Worm (Caenorhabditis elegans): ENCODE measurements around the gene Y32B12B.4.

DNA sequence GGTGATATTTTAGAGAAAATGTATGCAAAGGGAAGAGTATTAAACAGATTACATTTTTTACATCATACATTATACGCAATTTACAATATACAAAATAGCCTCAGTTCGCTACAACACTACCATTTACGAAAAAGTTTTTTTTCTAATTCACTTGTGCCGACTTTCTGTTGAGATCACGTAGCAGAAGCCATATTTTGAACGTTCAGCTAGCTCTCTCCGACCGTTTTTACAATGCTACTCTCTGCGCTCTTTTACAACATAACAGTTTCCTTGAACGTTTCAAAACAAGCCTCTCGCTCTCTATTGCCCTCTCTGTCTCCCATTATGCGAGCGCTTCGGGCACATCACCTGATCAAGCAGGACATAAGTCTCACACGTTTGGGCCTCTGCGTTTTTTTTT, 50.0 kb downstream of the Y32B12B.4 start, which contains the start of gene T03E6.8:
- TF ChIP-seq snpc-1.3 (tag; optimal IDR thresholded peaks at IDR 0.05; ENCODE audit: insufficient read depth) (no peak), pbrm-1 (GFP tag; IDR thresholded peaks at IDR 0.05) (no peak), ama-1 (optimal IDR thresholded peaks at IDR 0.05) (no peak), ama-1 (GFP tag; optimal IDR thresholded peaks at IDR 0.05) (no peak), nhr-27 (tag; optimal IDR thresholded peaks at IDR 0.05) (no peak), rpc-1 (optimal IDR thresholded peaks at IDR 0.05) (no peak), rpc-1 (tag; optimal IDR thresholded peaks at IDR 0.05) (no peak), cebp-1 (GFP tag; IDR thresholded peaks at IDR 0.05) (no peak), cebp-1 (tag; optimal IDR thresholded peaks at IDR 0.05) (no peak), ets-4 (GFP tag; optimal IDR thresholded peaks at IDR 0.05) (no peak), unc-62 (GFP tag; optimal IDR thresholded peaks at IDR 0.05) (no peak), F23B12.7 (tag; optimal IDR thresholded peaks at IDR 0.05; ENCODE audit: insufficient read depth) (no peak), tbp1 (GFP tag; optimal IDR thresholded peaks at IDR 0.05) (no peak), C06A6.2 (GFP tag; conservative IDR thresholded peaks at IDR 0.05) (no peak), nfyb-1 (GFP tag; IDR thresholded peaks at IDR 0.05) (no peak), B0035.1 (tag; optimal IDR thresholded peaks at IDR 0.05) (no peak)

Data from whole organism, young adult.